Worm (Caenorhabditis elegans): ENCODE results near the gene R07C3.3.
"Not testable (repeated sequence)": the region's sequence is repeated elsewhere in the genome, so short reads cannot be mapped to it uniquely, and the experiment has no call there.

Gene R07C3.3

DNA sequence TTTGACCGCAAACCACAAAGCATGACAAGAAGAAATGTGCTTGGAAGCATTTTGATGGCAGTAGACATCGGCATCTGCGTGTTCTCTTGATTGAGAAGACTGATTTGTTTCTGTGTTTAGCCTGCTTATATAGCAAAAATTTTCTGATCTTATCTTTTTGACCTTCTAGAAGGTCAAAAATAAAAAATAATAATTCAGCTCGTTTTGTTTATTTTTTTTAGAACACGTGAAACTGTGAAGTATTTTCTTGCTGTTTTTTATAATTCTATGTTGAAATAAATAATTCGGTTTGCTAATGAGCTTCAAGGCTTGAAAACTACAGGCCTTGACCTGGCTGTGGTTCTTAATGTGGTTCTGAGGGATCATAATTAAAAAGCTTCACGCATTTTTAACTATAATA is 11.3 kb upstream of the R07C3.3 start, which contains the start of gene R07C3.13:
R07C3.13 (minus strand) TSS at position 101 of the 400 bp plus-strand sequence.
- no peak for TF ChIP-seq spr-1 (tag; optimal IDR thresholded peaks at IDR 0.05)
- no peak for TF ChIP-seq ZK337.2 (GFP tag; IDR thresholded peaks at IDR 0.05)
- no peak for TF ChIP-seq mxl-3 (GFP tag; optimal IDR thresholded peaks at IDR 0.05)
- TF ChIP-seq zfp-2 (tag; optimal IDR thresholded peaks at IDR 0.05): no peak
- no peak for TF ChIP-seq zag-1 (tag; optimal IDR thresholded peaks at IDR 0.05)
- no peak for TF ChIP-seq unc-62 (GFP tag; optimal IDR thresholded peaks at IDR 0.05 in 1 of 2)
- TF ChIP-seq unc-62 (tag; optimal IDR thresholded peaks at IDR 0.05): no peak
- no peak for TF ChIP-seq ceh-20 (GFP tag; IDR thresholded peaks at IDR 0.05)

DNA sequence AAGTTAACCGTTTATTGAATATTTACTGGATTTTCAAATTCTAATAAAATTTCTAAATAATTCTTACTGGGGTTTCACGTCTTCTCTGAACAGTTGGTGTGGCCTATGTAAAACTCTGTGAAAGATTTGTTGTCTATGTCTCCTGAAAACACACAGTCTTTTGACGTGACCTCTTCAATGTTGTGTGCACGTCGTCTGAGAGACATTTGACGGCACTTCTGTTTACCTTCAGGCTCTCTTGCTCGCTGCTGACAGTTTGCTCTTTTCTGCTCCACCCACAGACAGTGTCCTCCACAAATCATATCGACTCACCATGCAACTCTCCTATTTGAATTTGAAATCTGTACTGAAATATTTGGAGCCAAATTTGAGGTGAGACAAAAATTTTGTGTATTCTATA is 7.8 kb upstream of the R07C3.3 start, which contains the start of gene fbxc-34:
fbxc-34 (plus strand) TSS at position 301 of the 400 bp plus-strand sequence.
- not testable (repeated sequence) for TF ChIP-seq egl-27 (tag; optimal IDR thresholded peaks at IDR 0.05); Y5F2A.4 (GFP tag; optimal IDR thresholded peaks at IDR 0.05); ZK546.5 (tag; optimal IDR thresholded peaks at IDR 0.05)

DNA sequence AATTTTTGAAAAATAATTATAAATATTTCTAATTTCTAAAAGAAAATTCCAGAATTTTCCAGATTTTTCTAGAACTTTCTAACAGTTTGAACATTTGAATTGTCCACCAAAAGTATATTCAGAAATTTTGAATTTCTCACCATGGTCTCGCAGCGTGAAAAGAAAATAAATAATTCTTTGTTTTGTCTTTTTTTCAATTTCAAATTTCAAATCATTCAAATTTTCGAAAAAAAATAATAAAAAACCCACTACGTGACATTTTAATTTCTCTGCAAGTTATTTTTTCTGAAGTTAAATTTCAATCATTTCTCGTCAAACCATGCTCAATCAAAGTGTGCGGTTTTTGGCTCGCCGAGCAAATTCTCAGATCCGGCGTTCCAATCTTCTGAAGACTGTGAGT is 5.9 kb upstream of the R07C3.3 start, which contains the start of gene acs-15:
acs-15 (plus strand) TSS at position 301 of the 400 bp plus-strand sequence.
- TF ChIP-seq rbr-2 (tag; optimal IDR thresholded peaks at IDR 0.05) (no peak), hlh-11 (tag; optimal IDR thresholded peaks at IDR 0.05) (no peak), lin-15B (tag; optimal IDR thresholded peaks at IDR 0.05) (no peak), hlh-30 (tag; optimal IDR thresholded peaks at IDR 0.05; ENCODE audit: insufficient read depth) (no peak), dpl-1 (GFP tag; optimal IDR thresholded peaks at IDR 0.05) (no peak), ceh-44 (GFP tag; IDR thresholded peaks at IDR 0.05) (no peak), hif-1 (tag; optimal IDR thresholded peaks at IDR 0.05) (no peak), F49E8.2 (tag; optimal IDR thresholded peaks at IDR 0.05; ENCODE audit: borderline replicate concordance) (no peak), nhr-10 (tag; optimal IDR thresholded peaks at IDR 0.05) (no peak), F44E2.7 (GFP tag; IDR thresholded peaks at IDR 0.05) (no peak), ztf-11 (tag; optimal IDR thresholded peaks at IDR 0.05) (no peak), lin-38 (GFP tag; IDR thresholded peaks at IDR 0.05) (no peak), nhr-28 (tag; optimal IDR thresholded peaks at IDR 0.05) (no peak), F26F4.8 (GFP tag; conservative IDR thresholded peaks at IDR 0.05) (no peak), lin-29 (GFP tag; IDR thresholded peaks at IDR 0.05) (no peak), lin-1 (GFP tag; IDR thresholded peaks at IDR 0.05) (no peak), php-3 (GFP tag; IDR thresholded peaks at IDR 0.05) (no peak), pha-4 (GFP tag; IDR thresholded peaks at IDR 0.05) (no peak), pha-4 (tag; optimal IDR thresholded peaks at IDR 0.05) (no peak), spr-1 (tag; optimal IDR thresholded peaks at IDR 0.05) (no peak), snpc-4 (tag; optimal IDR thresholded peaks at IDR 0.05) (no peak)

DNA sequence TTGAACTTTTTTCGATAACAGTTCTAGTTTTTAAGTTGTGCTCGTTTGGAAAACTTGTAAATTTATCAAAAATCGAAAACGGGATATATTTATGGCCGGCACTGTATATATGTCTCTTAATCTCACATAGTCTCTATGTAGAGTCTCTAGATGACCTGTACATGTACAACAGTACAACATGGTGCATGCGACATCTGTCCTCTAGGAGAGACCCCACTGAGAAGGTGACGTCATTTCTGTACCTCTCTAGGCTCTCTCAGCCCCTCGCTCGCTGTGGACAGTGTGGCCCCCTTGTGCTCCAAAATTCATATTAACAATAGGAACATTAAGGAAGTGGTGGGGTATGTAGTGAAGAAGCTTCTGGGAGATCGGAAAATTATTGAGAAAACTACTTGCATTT is 1.4 kb upstream of the R07C3.3 start:
- TF ChIP-seq aha-1 (tag) (peak; percentile 23), ama-1 (optimal IDR thresholded peaks at IDR 0.05) (no peak), unc-62 (GFP tag; optimal IDR thresholded peaks at IDR 0.05 in 1 of 2) (peak in 1 of 2 experiments; percentile 28), unc-62 (tag; optimal IDR thresholded peaks at IDR 0.05) (no peak)

DNA sequence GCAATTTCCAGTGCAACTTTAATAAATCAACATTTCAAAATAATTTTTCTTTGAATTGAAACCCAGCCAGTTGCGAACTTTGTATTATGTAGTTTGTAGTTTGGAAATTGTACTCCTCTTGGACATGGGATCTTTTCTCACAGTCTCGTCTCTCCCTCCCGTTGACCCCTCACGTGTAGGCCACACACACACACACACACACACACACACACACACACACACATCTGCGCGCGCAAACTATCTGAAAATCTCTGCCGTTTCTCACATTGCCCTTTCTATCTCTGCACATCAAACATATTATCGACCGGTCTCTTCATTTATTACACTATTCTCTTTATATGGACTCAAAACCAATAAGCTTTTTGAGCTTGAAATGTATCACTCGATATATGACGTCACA is 2.1 kb downstream of the R07C3.3 start, which contains the start of gene fbxc-36:
fbxc-36 (plus strand) TSS at position 205 of the 400 bp plus-strand sequence.
- TF ChIP-seq nhr-28 (tag; optimal IDR thresholded peaks at IDR 0.05) (peak; percentile 53), F26F4.8 (GFP tag; conservative IDR thresholded peaks at IDR 0.05) (no peak)

DNA sequence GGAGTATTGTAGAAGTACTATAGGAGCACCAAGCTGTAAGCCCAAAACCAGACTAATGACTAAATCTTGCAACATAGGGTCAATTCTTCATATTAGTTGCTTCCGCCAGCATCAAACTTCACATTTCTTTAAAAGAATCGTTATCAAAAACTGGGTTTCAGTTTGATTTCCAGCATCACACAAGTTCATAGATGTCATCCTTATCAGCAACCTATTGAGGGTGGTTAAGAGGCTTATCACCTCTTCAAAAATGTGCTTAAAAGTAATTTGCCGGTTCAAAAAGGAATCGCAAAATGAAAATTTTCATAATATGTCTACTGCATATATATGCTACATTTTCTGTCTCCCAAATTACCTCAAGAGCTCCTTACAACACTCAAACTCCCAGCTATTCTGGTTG is 5.1 kb downstream of the R07C3.3 start, which contains the start of gene clec-43:
clec-43 (plus strand) TSS at position 294 of the 400 bp plus-strand sequence.
- TF ChIP-seq php-3 (GFP tag; IDR thresholded peaks at IDR 0.05) (no peak), ztf-7 (tag; optimal IDR thresholded peaks at IDR 0.05) (no peak), nhr-28 (tag; optimal IDR thresholded peaks at IDR 0.05) (peak; percentile 70), ZK546.5 (tag; optimal IDR thresholded peaks at IDR 0.05) (no peak), spr-3 (GFP tag; optimal IDR thresholded peaks at IDR 0.05) (no peak), nhr-102 (tag; optimal IDR thresholded peaks at IDR 0.05) (no peak), zip-11 (GFP tag; IDR thresholded peaks at IDR 0.05) (no peak), hlh-30 (tag; optimal IDR thresholded peaks at IDR 0.05; ENCODE audit: insufficient read depth) (no peak), hlh-11 (tag; optimal IDR thresholded peaks at IDR 0.05) (peak; percentile 32), F10B5.3 (tag; optimal IDR thresholded peaks at IDR 0.05) (no peak), ceh-62 (tag; optimal IDR thresholded peaks at IDR 0.05) (no peak), tra-1 (GFP tag; IDR thresholded peaks at IDR 0.05) (no peak), daf-12 (tag; optimal IDR thresholded peaks at IDR 0.05) (no peak), ceh-20 (GFP tag; IDR thresholded peaks at IDR 0.05) (no peak), pha-4 (GFP tag; IDR thresholded peaks at IDR 0.05) (no peak), pha-4 (tag; optimal IDR thresholded peaks at IDR 0.05) (no peak), Y5F2A.4 (GFP tag; optimal IDR thresholded peaks at IDR 0.05) (no peak), nhr-77 (tag; optimal IDR thresholded peaks at IDR 0.05) (peak; percentile 36), mdl-1 (tag; optimal IDR thresholded peaks at IDR 0.05) (no peak)

Measured in whole organism, L4 larva.